Worm (Caenorhabditis elegans) whole organism, L2 larva: ENCODE measurements around the gene mlt-10.

Experiments used
- C34F6.9 ChIP-seq: fragments of 150-350 bp; optimal IDR thresholded peaks from 2 replicates; lab custom pipeline; 2014; ENCODE audit warnings: missing biosample characterization, missing genetic modification characterization
- F13H6.1 ChIP-seq: sonication (generic microtip); optimal IDR thresholded peaks from 2 replicates; lab custom pipeline; 2016; ENCODE audit warnings: missing genetic modification characterization, missing compliant biosample characterization
- Y55F3AM.14 ChIP-seq: fragments of 200-800 bp; sonication (Bioruptor generic); optimal IDR thresholded peaks from 2 replicates; lab custom pipeline; 2018; ENCODE audit warnings: mild to moderate bottlenecking, missing genetic modification characterization, missing compliant biosample characterization
- ZK546.5 ChIP-seq: sonication (generic microtip); optimal IDR thresholded peaks from 2 replicates; lab custom pipeline; 2017; ENCODE audit warnings: missing biosample characterization, missing genetic modification characterization
- aly-2 ChIP-seq: fragments of 150-350 bp; optimal IDR thresholded peaks from 2 replicates; lab custom pipeline; 2014; ENCODE audit warnings: missing biosample characterization, missing genetic modification characterization
- ama-1 ChIP-seq: fragments of 150-350 bp; optimal IDR thresholded peaks from 2 replicates; lab custom pipeline; 2018; ENCODE audit warnings: inconsistent platforms
- ceh-82 ChIP-seq: fragments of 150-350 bp; optimal IDR thresholded peaks from 2 replicates; lab custom pipeline; 2014; ENCODE audit warnings: missing biosample characterization, missing genetic modification characterization
- crh-2 ChIP-seq: sonication (generic microtip); optimal IDR thresholded peaks from 2 replicates; lab custom pipeline; 2017; ENCODE audit warnings: missing biosample characterization, missing genetic modification characterization
- dmd-4 ChIP-seq: sonication (generic microtip); optimal IDR thresholded peaks from 2 replicates; lab custom pipeline; 2017; ENCODE audit warnings: missing biosample characterization, missing genetic modification characterization
- egl-27 ChIP-seq: sonication (generic microtip); optimal IDR thresholded peaks from 3 replicates; lab custom pipeline; 2017; ENCODE audit warnings: missing biosample characterization, missing genetic modification reagents, missing genetic modification characterization
- elt-1 ChIP-seq: fragments of 150-350 bp; optimal IDR thresholded peaks from 2 replicates; lab custom pipeline; 2014; ENCODE audit warnings: missing biosample characterization, missing genetic modification characterization
- elt-3 ChIP-seq: sonication (generic microtip); optimal IDR thresholded peaks from 2 replicates; lab custom pipeline; 2017; ENCODE audit warnings: missing biosample characterization, missing genetic modification characterization
- fos-1 ChIP-seq: fragments of 150-350 bp; optimal IDR thresholded peaks from 2 replicates; lab custom pipeline; 2014; ENCODE audit warnings: missing biosample characterization, missing genetic modification characterization
- gmeb-1 ChIP-seq: fragments of 150-350 bp; optimal IDR thresholded peaks from 2 replicates; lab custom pipeline; 2014; ENCODE audit warnings: missing biosample characterization, missing genetic modification characterization
- lin-13 ChIP-seq: fragments of 150-350 bp; optimal IDR thresholded peaks from 2 replicates; lab custom pipeline; 2014; ENCODE audit warnings: missing biosample characterization, missing genetic modification reagents, missing genetic modification characterization
- lsy-2 ChIP-seq, 2 experiments: fragments of 150-350 bp in 1 of 2; sonication (generic microtip) in 1 of 2; optimal IDR thresholded peaks; 2 replicates each; lab custom pipeline; 2014 to 2017; ENCODE audit warnings: missing biosample characterization in 2 of 2, missing genetic modification characterization in 2 of 2
- mab-5 ChIP-seq: fragments of 150-350 bp; optimal IDR thresholded peaks from 2 replicates; lab custom pipeline; 2014; ENCODE audit warnings: missing biosample characterization, missing genetic modification characterization
- mbf-1 ChIP-seq: sonication (generic microtip); optimal IDR thresholded peaks from 2 replicates; lab custom pipeline; 2017; ENCODE audit warnings: missing biosample characterization, missing genetic modification characterization
- nhr-10 ChIP-seq: sonication (generic microtip); optimal IDR thresholded peaks from 2 replicates; lab custom pipeline; 2017; ENCODE audit warnings: missing biosample characterization, missing genetic modification characterization
- nhr-11 ChIP-seq: fragments of 150-350 bp; optimal IDR thresholded peaks from 2 replicates; lab custom pipeline; 2014; ENCODE audit warnings: missing biosample characterization, missing genetic modification characterization
- nhr-129 ChIP-seq: fragments of 150-350 bp; optimal IDR thresholded peaks from 2 replicates; lab custom pipeline; 2014; ENCODE audit warnings: missing biosample characterization, missing genetic modification characterization
- nhr-23 ChIP-seq: fragments of 150-350 bp; optimal IDR thresholded peaks from 2 replicates; lab custom pipeline; 2014; ENCODE audit warnings: missing biosample characterization, missing genetic modification reagents, missing genetic modification characterization
- nhr-25 ChIP-seq: fragments of 150-350 bp; sonication (generic microtip); optimal IDR thresholded peaks from 3 replicates; lab custom pipeline; 2014; ENCODE audit warnings: missing biosample characterization, missing genetic modification characterization
- nhr-6 ChIP-seq: fragments of 150-350 bp; optimal IDR thresholded peaks from 2 replicates; lab custom pipeline; 2014; ENCODE audit warnings: missing biosample characterization, missing genetic modification characterization
- nhr-77 ChIP-seq: fragments of 150-350 bp; optimal IDR thresholded peaks from 2 replicates; lab custom pipeline; 2014; ENCODE audit warnings: missing biosample characterization, missing genetic modification characterization
- peb-1 ChIP-seq: fragments of 150-350 bp; optimal IDR thresholded peaks from 2 replicates; lab custom pipeline; 2014; ENCODE audit warnings: missing biosample characterization, missing genetic modification characterization
- sem-4 ChIP-seq: fragments of 150-350 bp; optimal IDR thresholded peaks from 2 replicates; lab custom pipeline; 2014; ENCODE audit warnings: missing biosample characterization, missing genetic modification reagents, missing genetic modification characterization
- skn-1 ChIP-seq: sonication (generic microtip); optimal IDR thresholded peaks from 2 replicates; lab custom pipeline; 2017; ENCODE audit warnings: missing biosample characterization, missing genetic modification characterization
- sma-9 ChIP-seq, 2 experiments: fragments of 150-350 bp in 1 of 2; sonication (generic microtip) in 1 of 2; optimal IDR thresholded peaks; 2 replicates each; lab custom pipeline; 2014 to 2016; ENCODE audit warnings: missing genetic modification characterization in 2 of 2, mild to moderate bottlenecking in 1 of 2, missing biosample characterization in 1 of 2, missing compliant biosample characterization in 1 of 2, missing genetic modification reagents in 1 of 2, moderate library complexity in 1 of 2
- snpc-4 ChIP-seq: fragments of 150-350 bp; optimal IDR thresholded peaks from 2 replicates; lab custom pipeline; 2014; ENCODE audit warnings: missing biosample characterization, missing genetic modification characterization
- unc-55 ChIP-seq: fragments of 150-350 bp; sonication (generic microtip); optimal IDR thresholded peaks from 3 replicates; lab custom pipeline; 2014; ENCODE audit warnings: missing biosample characterization, missing genetic modification reagents, missing genetic modification characterization
- unc-62 ChIP-seq: fragments of 150-350 bp; optimal IDR thresholded peaks from 2 replicates; lab custom pipeline; 2014; ENCODE audit warnings: missing biosample characterization, missing genetic modification reagents, missing genetic modification characterization
- zag-1 ChIP-seq: fragments of 150-350 bp; optimal IDR thresholded peaks from 2 replicates; lab custom pipeline; 2014; ENCODE audit warnings: missing biosample characterization, missing genetic modification characterization
- ztf-1 ChIP-seq: fragments of 200-800 bp; sonication (Bioruptor generic); conservative IDR thresholded peaks from 2 replicates; pipeline ENCODE4 v1.3.6; 2022; ENCODE audit warnings: missing genetic modification characterization, missing compliant biosample characterization
- ztf-11 ChIP-seq: sonication (generic microtip); optimal IDR thresholded peaks from 2 replicates; lab custom pipeline; 2017; ENCODE audit warnings: missing biosample characterization, missing genetic modification characterization
- ztf-4 ChIP-seq: fragments of 150-350 bp; optimal IDR thresholded peaks from 2 replicates; lab custom pipeline; 2014; ENCODE audit warnings: missing biosample characterization, missing genetic modification characterization

mlt-10 gene

ce11 chrII:574064-574463 is 27.6 kb downstream of the mlt-10 start:
- TF ChIP-seq ztf-4 (tag; lab: Kevin White, UChicago), result no peak
- TF ChIP-seq lsy-2 (tag; optimal IDR thresholded peaks at IDR 0.05; lab: Kevin White, UChicago), result no peak

DNA sequence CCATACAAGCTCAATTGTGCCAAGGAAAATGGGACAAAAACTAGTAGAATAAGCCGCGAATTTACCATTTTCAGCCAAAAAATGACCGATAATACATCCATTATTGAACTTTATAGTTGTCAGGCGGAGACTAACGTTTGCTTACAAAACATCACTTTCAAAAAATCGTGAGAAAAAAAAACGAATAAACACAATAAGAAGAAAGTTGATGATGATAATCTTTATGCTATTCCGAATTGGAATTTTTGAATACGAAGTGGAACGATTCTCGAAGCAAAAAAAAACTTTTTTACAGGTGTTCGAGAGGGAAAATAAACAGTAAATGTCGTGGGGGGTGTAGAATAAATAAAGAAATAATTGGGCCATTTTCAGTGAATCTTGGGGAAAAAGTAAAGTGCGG is 31.1 kb downstream of the mlt-10 start, which contains the start of gene W08F4.7:
Gene W08F4.7, minus strand, starts transcription at position 101 of the 400 bp plus-strand sequence.
- TF ChIP-seq aly-2 (no peak), nhr-6 (tag; lab: Kevin White, UChicago) (no peak), skn-1 (tag; lab: Kevin White, UChicago) (no peak), ceh-82 (no peak)

DNA sequence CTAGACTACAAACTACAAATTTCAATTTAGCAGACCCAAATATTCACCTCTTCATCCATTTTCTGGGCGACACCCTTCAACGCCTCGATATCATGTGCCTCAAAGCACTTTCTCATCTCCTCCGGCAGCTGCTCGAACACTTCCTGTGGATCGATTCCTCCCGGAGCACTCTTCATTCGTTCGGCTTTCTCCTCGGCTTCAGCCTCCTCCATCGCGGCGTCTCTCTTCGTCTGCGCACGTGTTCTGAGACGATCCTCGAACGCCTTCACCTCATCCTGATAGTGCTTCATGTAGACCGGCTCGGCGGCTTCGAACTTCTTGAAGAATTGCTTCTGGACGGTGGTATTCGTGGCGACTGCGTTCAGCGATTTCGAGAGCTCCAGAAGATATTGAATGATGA is 32.3 kb downstream of the mlt-10 start:
- TF ChIP-seq zag-1 (tag; lab: Kevin White, UChicago), result no peak
- no peak for TF ChIP-seq egl-27 (tag; lab: Kevin White, UChicago)
- no peak for TF ChIP-seq mbf-1 (tag; lab: Kevin White, UChicago)
- no peak for TF ChIP-seq nhr-23

- TF ChIP-seq gmeb-1 (tag; lab: Kevin White, UChicago), result peak; percentile 23
- peak; percentile 20 for TF ChIP-seq unc-55 (GFP tag; lab: Kevin White, UChicago)
- TF ChIP-seq sma-9 (GFP tag; optimal IDR thresholded peaks at IDR 0.05; lab: Kevin White, UChicago), result no peak
- TF ChIP-seq sma-9 (tag; optimal IDR thresholded peaks at IDR 0.05; lab: Kevin White, UChicago), result no peak
- no peak for TF ChIP-seq F13H6.1 (tag; lab: Kevin White, UChicago)
- TF ChIP-seq lsy-2 (tag; optimal IDR thresholded peaks at IDR 0.05; lab: Kevin White, UChicago), result peak in 1 of 2 experiments; percentile 10
- peak; percentile 19 for TF ChIP-seq C34F6.9 (tag; lab: Kevin White, UChicago)
- TF ChIP-seq crh-2 (tag; lab: Kevin White, UChicago), result no peak
- TF ChIP-seq nhr-129 (tag; lab: Kevin White, UChicago), result peak; percentile 14
- no peak for TF ChIP-seq nhr-6 (tag; lab: Kevin White, UChicago)
These were observed 33.7 kb downstream of the mlt-10 start, which contains the start of the genes cdc-37 and W08F4.3 for ce11 chrII:580189-580643. cdc-37 (minus strand) TSS chrII:580593. W08F4.3 (plus strand) TSS chrII:580602.

ce11 chrII:581983-582382 is 35.5 kb downstream of the mlt-10 start:
- no peak for TF ChIP-seq snpc-4 (tag; lab: Kevin White, UChicago)
- no peak for TF ChIP-seq nhr-10 (tag; lab: Kevin White, UChicago)
- TF ChIP-seq fos-1, result no peak
- TF ChIP-seq crh-2 (tag; lab: Kevin White, UChicago), result no peak

DNA sequence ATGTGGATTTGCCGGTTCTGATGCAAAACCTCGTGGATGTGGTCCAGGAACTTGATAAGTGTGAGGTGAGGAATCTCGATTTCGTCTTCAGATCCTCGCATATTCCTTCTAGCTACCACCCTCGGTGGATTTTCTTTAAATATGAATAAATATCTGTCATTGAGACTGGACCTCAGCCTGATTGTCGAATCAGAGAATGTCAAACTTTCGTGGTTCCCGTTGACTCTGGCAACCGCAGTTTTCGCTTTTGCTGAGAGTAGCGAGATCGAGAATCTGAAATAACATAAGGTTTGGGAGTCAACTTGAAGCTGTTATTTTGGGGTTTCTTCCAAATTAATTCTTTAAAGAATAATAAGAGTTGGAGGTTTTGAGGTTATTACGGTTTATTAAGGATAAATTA is 36.1 kb downstream of the mlt-10 start, which contains the start of gene fbxb-14:
Gene fbxb-14, minus strand, starts transcription at position 101 of the 400 bp plus-strand sequence.
- TF ChIP-seq fos-1, result no peak
- TF ChIP-seq gmeb-1 (tag; lab: Kevin White, UChicago), result no peak
- TF ChIP-seq peb-1, result no peak
- TF ChIP-seq nhr-23, result no peak
- no peak for TF ChIP-seq nhr-77 (tag; lab: Kevin White, UChicago)
- TF ChIP-seq unc-62, result no peak
- TF ChIP-seq skn-1 (tag; lab: Kevin White, UChicago), result no peak
- no peak for TF ChIP-seq egl-27 (tag; lab: Kevin White, UChicago)
- TF ChIP-seq elt-3 (tag; lab: Kevin White, UChicago), result no peak
- no peak for TF ChIP-seq ZK546.5 (tag; lab: Kevin White, UChicago)
- TF ChIP-seq sem-4 (tag; lab: Kevin White, UChicago), result no peak
- TF ChIP-seq nhr-11 (tag; lab: Kevin White, UChicago), result no peak
- no peak for TF ChIP-seq nhr-25 (tag; lab: Kevin White, UChicago)
- TF ChIP-seq ama-1 (lab: Kevin White, UChicago), result no peak

ce11 chrII:584321-584848 is 37.9 kb downstream of the mlt-10 start, which contains the start of the genes W08F4.12 and W08F4.13:
W08F4.12 (minus strand) TSS chrII:584421.
W08F4.13 (plus strand) TSS chrII:584798.
- TF ChIP-seq elt-1, result no peak
- TF ChIP-seq ztf-11 (tag; lab: Kevin White, UChicago), result no peak
- no peak for TF ChIP-seq Y55F3AM.14 (GFP tag; lab: Kevin White, UChicago)
- TF ChIP-seq aly-2, result no peak
- TF ChIP-seq egl-27 (tag; lab: Kevin White, UChicago), result no peak
- TF ChIP-seq ztf-1, result no peak
- TF ChIP-seq zag-1 (tag; lab: Kevin White, UChicago), result no peak
- no peak for TF ChIP-seq nhr-6 (tag; lab: Kevin White, UChicago)
- no peak for TF ChIP-seq mab-5
- no peak for TF ChIP-seq nhr-77 (tag; lab: Kevin White, UChicago)
- TF ChIP-seq lin-13, result no peak
- no peak for TF ChIP-seq peb-1
- no peak for TF ChIP-seq ceh-82
- no peak for TF ChIP-seq sem-4 (tag; lab: Kevin White, UChicago)
- no peak for TF ChIP-seq F13H6.1 (tag; lab: Kevin White, UChicago)
- TF ChIP-seq dmd-4 (tag; lab: Kevin White, UChicago), result no peak
- no peak for TF ChIP-seq nhr-23
- TF ChIP-seq gmeb-1 (tag; lab: Kevin White, UChicago), result no peak
- no peak for TF ChIP-seq unc-55 (GFP tag; lab: Kevin White, UChicago)
